Fruit fly (Drosophila melanogaster) whole organism, embryonic: ENCODE measurements around the gene Cfp1.

Source experiments
- Adf1 ChIP-seq: fragments of 200-800 bp; sonication (Bioruptor generic); IDR thresholded peaks from 2 replicates; pipeline ENCODE4 v1.3.6; 2022; ENCODE audit warnings: missing biosample characterization, missing genetic modification characterization
- BEAF-32 ChIP-seq: fragments of 200-800 bp; sonication (Bioruptor generic); optimal IDR thresholded peaks from 3 replicates; lab custom pipeline; 2017; ENCODE audit warnings: missing biosample characterization, missing genetic modification characterization, mild to moderate bottlenecking, moderate library complexity, missing genetic modification reagents
- CG1024 ChIP-seq: fragments of 200-800 bp; sonication (Bioruptor generic); IDR thresholded peaks from 2 replicates; pipeline ENCODE4 v1.3.6; 2022; ENCODE audit warnings: missing biosample characterization, missing genetic modification characterization
- CG12071 ChIP-seq: fragments of 200-800 bp; sonication (Bioruptor generic); optimal IDR thresholded peaks from 3 replicates; lab custom pipeline; 2018; ENCODE audit warnings: missing biosample characterization, mild to moderate bottlenecking, missing genetic modification characterization
- CG14441 ChIP-seq: fragments of 200-800 bp; sonication (Bioruptor generic); IDR thresholded peaks from 2 replicates; pipeline ENCODE4 v1.3.6; 2022; ENCODE audit warnings: missing biosample characterization, missing genetic modification characterization
- CG2116 ChIP-seq: fragments of 200-800 bp; sonication (Bioruptor generic); optimal IDR thresholded peaks from 3 replicates; lab custom pipeline; 2018; ENCODE audit warnings: missing biosample characterization, mild to moderate bottlenecking, missing genetic modification characterization
- CG2129 ChIP-seq: fragments of 200-800 bp; sonication (Bioruptor generic); IDR thresholded peaks from 2 replicates; pipeline ENCODE4 v1.3.6; 2022; ENCODE audit warnings: missing biosample characterization, missing genetic modification characterization; ENCODE audit not compliant: partially characterized antibody
- CG2875 ChIP-seq: fragments of 200-800 bp; sonication (Bioruptor generic); optimal IDR thresholded peaks from 2 replicates; lab custom pipeline; 2017; ENCODE audit warnings: missing biosample characterization, mild to moderate bottlenecking, missing genetic modification characterization, missing genetic modification reagents
- CG30403 ChIP-seq: fragments of 200-800 bp; sonication (Bioruptor generic); optimal IDR thresholded peaks from 3 replicates; lab custom pipeline; 2016; ENCODE audit warnings: missing biosample characterization, missing genetic modification characterization
- CG6791 ChIP-seq: fragments of 200-800 bp; sonication (Bioruptor generic); IDR thresholded peaks from 3 replicates; pipeline ENCODE4 v1.3.6; 2022; ENCODE audit warnings: missing biosample characterization, missing genetic modification characterization; ENCODE audit not compliant: partially characterized antibody
- CG6854 ChIP-seq: fragments of 200-800 bp; sonication (Bioruptor generic); optimal IDR thresholded peaks from 3 replicates; lab custom pipeline; 2017; ENCODE audit warnings: missing biosample characterization, mild to moderate bottlenecking, missing genetic modification characterization
- CG7839 ChIP-seq: fragments of 200-800 bp; sonication (Bioruptor generic); optimal IDR thresholded peaks from 3 replicates; lab custom pipeline; 2018; ENCODE audit warnings: missing biosample characterization, mild to moderate bottlenecking, missing genetic modification characterization, moderate library complexity
- CG9609 ChIP-seq: fragments of 200-800 bp; sonication (Bioruptor generic); optimal IDR thresholded peaks from 3 replicates; lab custom pipeline; 2016; ENCODE audit warnings: missing biosample characterization, missing genetic modification characterization
- CG9797 ChIP-seq: fragments of 200-800 bp; sonication (Bioruptor generic); optimal IDR thresholded peaks from 3 replicates; lab custom pipeline; 2018; ENCODE audit warnings: missing biosample characterization, mild to moderate bottlenecking, missing genetic modification characterization
- CTCF ChIP-seq: fragments of 200-800 bp; sonication (Bioruptor generic); optimal IDR thresholded peaks from 2 replicates; lab custom pipeline; 2017; ENCODE audit warnings: missing biosample characterization, mild to moderate bottlenecking, missing genetic modification characterization, moderate library complexity
- CoRest ChIP-seq: fragments of 200-800 bp; sonication (Bioruptor generic); optimal IDR thresholded peaks from 3 replicates; lab custom pipeline; 2018; ENCODE audit warnings: missing biosample characterization, mild to moderate bottlenecking, missing genetic modification characterization, moderate library complexity
- D19A ChIP-seq: fragments of 200-800 bp; optimal IDR thresholded peaks from 3 replicates; lab custom pipeline; 2019; ENCODE audit warnings: missing biosample characterization, mild to moderate bottlenecking, missing genetic modification characterization, moderate library complexity
- Ets65A ChIP-seq: fragments of 200-800 bp; sonication (Bioruptor generic); peaks from one replicate; lab custom pipeline; 2016; ENCODE audit warnings: missing biosample characterization, missing genetic modification characterization
- Fer1 ChIP-seq: fragments of 200-800 bp; sonication (Bioruptor generic); optimal IDR thresholded peaks from 2 replicates; lab custom pipeline; 2017; ENCODE audit warnings: missing biosample characterization, mild to moderate bottlenecking, missing genetic modification characterization
- Gug ChIP-seq: fragments of 200-800 bp; sonication (Bioruptor generic); IDR thresholded peaks from 4 replicates; pipeline ENCODE4 v1.3.6; 2022; ENCODE audit warnings: missing biosample characterization, missing genetic modification characterization
- HLH4C ChIP-seq: fragments of 200-800 bp; sonication (Bioruptor generic); IDR thresholded peaks from 3 replicates; pipeline ENCODE4 v1.3.6; 2022; ENCODE audit warnings: missing biosample characterization, missing genetic modification characterization; ENCODE audit not compliant: partially characterized antibody
- Hr78 ChIP-seq, 2 experiments: fragments of 200-800 bp in 1 of 2; fragments of >200 bp in 1 of 2; sonication (Bioruptor generic) in 1 of 2; optimal IDR thresholded peaks; 2 replicates each; lab custom pipeline; 2017 to 2019; ENCODE audit warnings: missing biosample characterization in 2 of 2, missing genetic modification characterization in 2 of 2, mild to moderate bottlenecking in 1 of 2, moderate library complexity in 1 of 2
- Kr ChIP-seq: fragments of 200-800 bp; sonication (Bioruptor generic); optimal IDR thresholded peaks from 2 replicates; lab custom pipeline; 2017; ENCODE audit warnings: missing biosample characterization, mild to moderate bottlenecking, missing genetic modification characterization
- MESR4 ChIP-seq: fragments of 200-800 bp; sonication (Bioruptor generic); optimal IDR thresholded peaks from 2 replicates; lab custom pipeline; 2018; ENCODE audit warnings: missing biosample characterization, mild to moderate bottlenecking, missing genetic modification characterization, moderate library complexity
- Mrtf ChIP-seq: fragments of 200-800 bp; sonication (Bioruptor generic); IDR thresholded peaks from 3 replicates; pipeline ENCODE4 v1.3.6; 2022; ENCODE audit warnings: missing biosample characterization, missing genetic modification characterization
- Opbp ChIP-seq: fragments of 200-800 bp; sonication (Bioruptor generic); IDR thresholded peaks from 3 replicates; pipeline ENCODE4 v1.3.6; 2022; ENCODE audit warnings: missing biosample characterization, missing genetic modification characterization; ENCODE audit not compliant: partially characterized antibody
- Optix ChIP-seq: fragments of 200-800 bp; sonication (Bioruptor generic); IDR thresholded peaks from 3 replicates; pipeline ENCODE4 v1.3.6; 2022; ENCODE audit warnings: missing biosample characterization, missing genetic modification characterization
- Poxn ChIP-seq: fragments of 200-800 bp; sonication (Bioruptor generic); IDR thresholded peaks from 2 replicates; pipeline ENCODE4 v1.3.6; 2022; ENCODE audit warnings: missing biosample characterization, missing genetic modification characterization
- Sin3A ChIP-seq: fragments of >200 bp; optimal IDR thresholded peaks from 2 replicates; lab custom pipeline; 2018
- Spps ChIP-seq: fragments of 200-800 bp; sonication (Bioruptor generic); optimal IDR thresholded peaks from 2 replicates; lab custom pipeline; 2018; ENCODE audit warnings: missing biosample characterization, mild to moderate bottlenecking, missing genetic modification characterization
- Xbp1 ChIP-seq: fragments of 200-800 bp; sonication (Bioruptor generic); optimal IDR thresholded peaks from 3 replicates; lab custom pipeline; 2016; ENCODE audit warnings: missing biosample characterization, mild to moderate bottlenecking, missing genetic modification characterization
- dysf ChIP-seq: fragments of 200-800 bp; sonication (Bioruptor generic); IDR thresholded peaks from 3 replicates; pipeline ENCODE4 v1.3.6; 2022; ENCODE audit warnings: missing biosample characterization, missing genetic modification characterization
- fd102C ChIP-seq: fragments of 200-800 bp; sonication (Bioruptor generic); optimal IDR thresholded peaks from 2 replicates; lab custom pipeline; 2018; ENCODE audit warnings: missing biosample characterization, mild to moderate bottlenecking, missing genetic modification characterization, moderate library complexity
- grn ChIP-seq: fragments of 200-800 bp; sonication (Bioruptor generic); optimal IDR thresholded peaks from 3 replicates; lab custom pipeline; 2017; ENCODE audit warnings: missing biosample characterization, missing genetic modification characterization
- gsb ChIP-seq: fragments of 200-800 bp; sonication (Bioruptor generic); IDR thresholded peaks from 2 replicates; pipeline ENCODE4 v1.3.6; 2022; ENCODE audit warnings: missing biosample characterization, missing genetic modification characterization
- her ChIP-seq: fragments of 200-800 bp; sonication (Bioruptor generic); optimal IDR thresholded peaks from 2 replicates; lab custom pipeline; 2016; ENCODE audit warnings: missing biosample characterization, missing genetic modification characterization
- hth ChIP-seq: fragments of >200 bp; optimal IDR thresholded peaks from 2 replicates; lab custom pipeline; 2017; ENCODE audit warnings: inconsistent platforms
- knrl ChIP-seq: fragments of 200-800 bp; sonication (Bioruptor generic); IDR thresholded peaks from 3 replicates; pipeline ENCODE4 v1.3.6; 2022; ENCODE audit warnings: missing biosample characterization, missing genetic modification characterization; ENCODE audit not compliant: partially characterized antibody
- maf-S ChIP-seq: fragments of 200-800 bp; sonication (Bioruptor generic); optimal IDR thresholded peaks from 2 replicates; lab custom pipeline; 2016; ENCODE audit warnings: missing biosample characterization, missing genetic modification characterization
- nmo ChIP-seq: fragments of 200-800 bp; sonication (Bioruptor generic); optimal IDR thresholded peaks from 2 replicates; lab custom pipeline; 2018; ENCODE audit warnings: missing biosample characterization, mild to moderate bottlenecking, missing genetic modification characterization, moderate library complexity
- org-1 ChIP-seq: fragments of 200-800 bp; sonication (Bioruptor generic); optimal IDR thresholded peaks from 2 replicates; lab custom pipeline; 2017; ENCODE audit warnings: missing biosample characterization, missing genetic modification characterization
- phol ChIP-seq: fragments of 200-800 bp; sonication (Bioruptor generic); optimal IDR thresholded peaks from 3 replicates; lab custom pipeline; 2018; ENCODE audit warnings: missing biosample characterization, mild to moderate bottlenecking, missing genetic modification characterization, moderate library complexity
- psq ChIP-seq: fragments of 200-800 bp; sonication (Bioruptor generic); optimal IDR thresholded peaks from 2 replicates; lab custom pipeline; 2017; ENCODE audit warnings: missing biosample characterization, missing genetic modification characterization
- sens ChIP-seq: fragments of 200-800 bp; sonication (Bioruptor generic); peaks from one replicate; lab custom pipeline; 2016; ENCODE audit warnings: missing biosample characterization, missing genetic modification characterization
- shn ChIP-seq: fragments of 200-800 bp; sonication (Bioruptor generic); optimal IDR thresholded peaks from 3 replicates; lab custom pipeline; 2016; ENCODE audit warnings: missing biosample characterization, missing genetic modification characterization
- slbo ChIP-seq: fragments of 200-800 bp; sonication (Bioruptor generic); IDR thresholded peaks from 2 replicates; pipeline ENCODE4 v1.3.6; 2022; ENCODE audit warnings: missing biosample characterization, missing genetic modification characterization
- trem ChIP-seq: fragments of 200-800 bp; optimal IDR thresholded peaks from 3 replicates; lab custom pipeline; 2019; ENCODE audit warnings: missing biosample characterization, mild to moderate bottlenecking, missing genetic modification characterization, moderate library complexity
- vnd ChIP-seq: fragments of 200-800 bp; sonication (Bioruptor generic); IDR thresholded peaks from 3 replicates; pipeline ENCODE4 v1.3.6; 2022; ENCODE audit warnings: missing biosample characterization, missing genetic modification characterization; ENCODE audit not compliant: partially characterized antibody
- vvl ChIP-seq: fragments of 200-800 bp; sonication (Bioruptor generic); IDR thresholded peaks from 2 replicates; pipeline ENCODE4 v1.3.6; 2022; ENCODE audit warnings: missing biosample characterization, missing genetic modification characterization
- zen2 ChIP-seq: fragments of 200-800 bp; sonication (Bioruptor generic); IDR thresholded peaks from 3 replicates; pipeline ENCODE4 v1.3.6; 2022; ENCODE audit warnings: missing biosample characterization, missing genetic modification characterization; ENCODE audit not compliant: partially characterized antibody
- zfh1 ChIP-seq: fragments of 200-800 bp; sonication (Bioruptor generic); IDR thresholded peaks from 3 replicates; pipeline ENCODE4 v1.3.6; 2022; ENCODE audit warnings: missing biosample characterization, missing genetic modification characterization

Gene Cfp1

dm6 chrX:9255964-9256520 is 16.7 kb downstream of the Cfp1 start, which contains the start of gene ric8a (continued):
- 0 out of 3 replicates have a peak, but pooled peaks have one; percentile 21 for TF ChIP-seq zfh1 (GFP tag; lab: Robert Waterston, UW)
- peak; percentile 46 for TF ChIP-seq Ets65A
- TF ChIP-seq nmo (GFP tag; lab: Kevin White, UChicago): peak; percentile 40
- no peak for TF ChIP-seq fd102C (GFP tag; lab: Kevin White, UChicago)
- no peak for TF ChIP-seq her (GFP tag; lab: Kevin White, UChicago)
- TF ChIP-seq CG14441: no peak
- TF ChIP-seq Mrtf: no peak
- TF ChIP-seq dysf (GFP tag; lab: Robert Waterston, UW): no peak
- no peak for TF ChIP-seq Kr (GFP tag; lab: Kevin White, UChicago)
- peak; percentile 85 for TF ChIP-seq knrl (GFP tag; lab: Robert Waterston, UW)
- TF ChIP-seq CG9797 (GFP tag; lab: Kevin White, UChicago): peak; percentile 70
- TF ChIP-seq psq (GFP tag; lab: Kevin White, UChicago): no peak
- TF ChIP-seq sens (GFP tag; lab: Kevin White, UChicago): peak; percentile 83
- no peak for TF ChIP-seq Fer1
- no peak for TF ChIP-seq hth (lab: Kevin White, UChicago)
- TF ChIP-seq Poxn: no peak
- TF ChIP-seq CoRest (tag; lab: Kevin White, UChicago): peak; percentile 36
- peak; percentile 46; the same call in 1 of the 2 replicates for TF ChIP-seq slbo
- TF ChIP-seq gsb: no peak
- peak; percentile 75 for TF ChIP-seq vnd (GFP tag; lab: Robert Waterston, UW)
- no peak for TF ChIP-seq CG12071 (GFP tag; lab: Kevin White, UChicago)
- no peak for TF ChIP-seq CG6854 (GFP tag; lab: Kevin White, UChicago)
- no peak for TF ChIP-seq org-1 (GFP tag; lab: Kevin White, UChicago)
- peak; percentile 10 for TF ChIP-seq CTCF (GFP tag; lab: Kevin White, UChicago)
- peak; percentile 7 for TF ChIP-seq Xbp1 (GFP tag; lab: Kevin White, UChicago)
- peak; percentile 86 for TF ChIP-seq Opbp (GFP tag; lab: Robert Waterston, UW)
- TF ChIP-seq BEAF-32 (GFP tag; lab: Kevin White, UChicago): peak; percentile 81
- no peak for TF ChIP-seq CG1024
- TF ChIP-seq zen2 (GFP tag; lab: Robert Waterston, UW): peak; percentile 60; the same call in 1 of the 3 replicates
- peak; percentile 14 for TF ChIP-seq phol (tag; lab: Kevin White, UChicago)
- TF ChIP-seq Sin3A (lab: Kevin White, UChicago): peak; percentile 8
- no peak for TF ChIP-seq Adf1 (GFP tag; lab: Robert Waterston, UW)
- TF ChIP-seq Optix: no peak
- no peak for TF ChIP-seq Spps (tag; lab: Kevin White, UChicago)
- peak; percentile 67 for TF ChIP-seq trem (tag; lab: Kevin White, UChicago)
- TF ChIP-seq CG2129: peak; percentile 30
- TF ChIP-seq MESR4 (GFP tag; lab: Kevin White, UChicago): peak; percentile 76
- TF ChIP-seq D19A (tag; lab: Kevin White, UChicago): no peak
- no peak for TF ChIP-seq CG30403 (GFP tag; lab: Kevin White, UChicago)
- TF ChIP-seq CG9609 (GFP tag; lab: Kevin White, UChicago): no peak
- TF ChIP-seq grn: no peak
- peak; percentile 12; the same call in 1 of the 4 replicates for TF ChIP-seq Gug
- TF ChIP-seq HLH4C (GFP tag; lab: Robert Waterston, UW): peak; percentile 76
- TF ChIP-seq CG6791 (GFP tag; lab: Robert Waterston, UW): peak; percentile 86
- TF ChIP-seq CG7839 (tag; lab: Kevin White, UChicago): no peak
- TF ChIP-seq CG2116 (GFP tag; lab: Kevin White, UChicago): peak; percentile 21
- no peak for TF ChIP-seq maf-S (GFP tag; lab: Kevin White, UChicago)
- no peak for TF ChIP-seq CG2875 (GFP tag; lab: Kevin White, UChicago)
- TF ChIP-seq vvl (GFP tag; lab: Robert Waterston, UW): peak; percentile 38; the same call in 1 of the 2 replicates
- no peak for TF ChIP-seq shn
- TF ChIP-seq Hr78 (GFP tag; optimal IDR thresholded peaks at IDR 0.05; lab: Kevin White, UChicago): no peak
